Worm (Caenorhabditis elegans): ENCODE results near the gene T25D10.1.
A peak's percentile ranks its signal among the peaks of the same experiment; 100 is the strongest.

Gene T25D10.1

DNA sequence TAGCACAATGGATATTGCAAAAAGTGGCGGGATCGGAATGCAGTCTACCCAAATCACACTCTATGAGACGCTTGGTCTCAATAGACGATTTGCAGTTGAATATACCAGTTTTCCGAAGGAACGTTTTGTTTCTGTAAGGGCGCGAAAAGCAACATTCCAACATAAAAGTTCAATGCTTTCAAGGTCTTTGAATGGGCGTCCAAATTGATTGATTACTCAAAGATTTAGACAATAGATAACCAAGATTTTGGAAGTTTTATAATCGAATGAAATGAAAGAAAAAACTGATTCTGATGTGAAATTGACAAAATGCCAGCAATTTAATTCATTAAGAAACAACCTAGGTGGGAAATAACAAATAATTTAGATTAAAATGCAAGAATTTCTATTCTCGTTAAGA, 16.0 kb downstream of the T25D10.1 start:
- TF ChIP-seq lin-13 (GFP tag; optimal IDR thresholded peaks at IDR 0.05) = no peak
- TF ChIP-seq ceh-8 (GFP tag; optimal IDR thresholded peaks at IDR 0.05) = no peak
- no peak for TF ChIP-seq ztf-11 (tag; optimal IDR thresholded peaks at IDR 0.05)
- TF ChIP-seq jun-1 (tag; optimal IDR thresholded peaks at IDR 0.05) = no peak
- no peak for TF ChIP-seq ceh-82 (tag; optimal IDR thresholded peaks at IDR 0.05)
- TF ChIP-seq fkh-8 (tag; optimal IDR thresholded peaks at IDR 0.05) = no peak
- TF ChIP-seq rnt-1 (tag; optimal IDR thresholded peaks at IDR 0.05) = no peak

- TF ChIP-seq fkh-10 (GFP tag; optimal IDR thresholded peaks at IDR 0.05) = no peak
Measured at ce11 chrII:6422812-6423211, 19.6 kb downstream of the T25D10.1 start, which contains the start of gene K03H9.3. Gene K03H9.3 (plus strand): TSS chrII:6423112.

- TF ChIP-seq nhr-47 (tag; optimal IDR thresholded peaks at IDR 0.05) = no peak
Measured at ce11 chrII:6425993-6426392, 22.8 kb downstream of the T25D10.1 start, which contains the start of gene col-75. Gene col-75 (plus strand): TSS chrII:6426293.

ce11 chrII:6436845-6437244, 33.6 kb downstream of the T25D10.1 start:
- TF ChIP-seq F16B12.6 (tag; optimal IDR thresholded peaks at IDR 0.05) = no peak
- peak in 1 of 2 experiments; percentile 0 for TF ChIP-seq ztf-11 (tag; optimal IDR thresholded peaks at IDR 0.05)

DNA sequence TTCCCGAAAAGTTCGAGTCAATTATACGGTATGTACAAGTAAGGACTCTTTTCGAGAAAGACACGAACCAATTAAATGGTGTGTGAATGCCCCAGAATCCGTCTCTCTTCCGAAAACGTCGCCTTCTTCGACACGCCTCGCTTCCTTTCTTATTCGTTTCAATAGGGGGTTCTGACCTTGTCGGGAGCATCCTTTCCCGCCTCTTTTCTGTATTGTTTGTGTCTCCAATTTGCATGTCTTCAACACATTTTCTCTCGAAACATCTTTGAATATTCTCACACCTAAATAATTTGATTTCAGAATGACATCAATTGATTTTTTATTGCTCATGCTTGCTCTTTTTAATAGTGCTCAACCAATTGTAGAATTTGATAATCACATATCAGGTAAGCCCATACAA, 37.9 kb downstream of the T25D10.1 start, which contains the start of gene cutl-16:
Gene cutl-16 (plus strand): TSS at position 301 of the 400 bp plus-strand sequence.
- TF ChIP-seq lin-35 (GFP tag; optimal IDR thresholded peaks at IDR 0.05) = no peak
- TF ChIP-seq ceh-82 (tag; optimal IDR thresholded peaks at IDR 0.05) = no peak
- TF ChIP-seq unc-62 (GFP tag; optimal IDR thresholded peaks at IDR 0.05) = no peak
- no peak for TF ChIP-seq lin-13 (GFP tag; optimal IDR thresholded peaks at IDR 0.05)
- no peak for TF ChIP-seq unc-30 (tag; optimal IDR thresholded peaks at IDR 0.05)
- TF ChIP-seq unc-98 (GFP tag; IDR thresholded peaks at IDR 0.05) = no peak
- no peak for TF ChIP-seq hlh-17 (GFP tag; optimal IDR thresholded peaks at IDR 0.05; ENCODE audit: borderline replicate concordance)
- TF ChIP-seq nhr-84 (tag; optimal IDR thresholded peaks at IDR 0.05) = no peak
- no peak for TF ChIP-seq F16B12.6 (tag; optimal IDR thresholded peaks at IDR 0.05)
- TF ChIP-seq ceh-88 (GFP tag; IDR thresholded peaks at IDR 0.05) = no peak
- TF ChIP-seq ces-1 (GFP tag; optimal IDR thresholded peaks at IDR 0.05) = no peak
- no peak for TF ChIP-seq nhr-237 (tag; optimal IDR thresholded peaks at IDR 0.05)
- no peak for TF ChIP-seq unc-130 (tag; optimal IDR thresholded peaks at IDR 0.05)

- TF ChIP-seq isw-1 (GFP tag; IDR thresholded peaks at IDR 0.05) (no peak), dpl-1 (GFP tag; optimal IDR thresholded peaks at IDR 0.05) (no peak), jun-1 (tag; optimal IDR thresholded peaks at IDR 0.05) (no peak)
Measured at ce11 chrII:6443710-6444109, 40.5 kb downstream of the T25D10.1 start, which contains the start of gene K06A1.2. Gene K06A1.2 (plus strand): TSS chrII:6444010.

- peak in 2 of 6 experiments; percentile 43 to 75 for TF ChIP-seq elt-3 (tag; optimal IDR thresholded peaks at IDR 0.05)
- peak; percentile 3 for TF ChIP-seq tbx-2 (tag; optimal IDR thresholded peaks at IDR 0.05)
- peak; percentile 54 for TF ChIP-seq blmp-1 (tag; optimal IDR thresholded peaks at IDR 0.05)
- TF ChIP-seq hpl-2 (GFP tag; optimal IDR thresholded peaks at IDR 0.05) = no peak
- peak; percentile 7 for TF ChIP-seq snu-23 (GFP tag; optimal IDR thresholded peaks at IDR 0.05)
- TF ChIP-seq aly-2 (tag; optimal IDR thresholded peaks at IDR 0.05) = no peak
- TF ChIP-seq mdl-1 (tag; optimal IDR thresholded peaks at IDR 0.05) = peak in 1 of 2 experiments; percentile 58
- peak in 1 of 2 experiments; percentile 33 for TF ChIP-seq lin-35 (GFP tag; optimal IDR thresholded peaks at IDR 0.05)
- TF ChIP-seq tlp-1 (tag; optimal IDR thresholded peaks at IDR 0.05) = no peak
- no peak for TF ChIP-seq ets-5 (GFP tag; IDR thresholded peaks at IDR 0.05)
- peak; percentile 38 for TF ChIP-seq lin-14 (GFP tag; optimal IDR thresholded peaks at IDR 0.05)
- no peak for TF ChIP-seq ztf-11 (tag; optimal IDR thresholded peaks at IDR 0.05)
- TF ChIP-seq nhr-19 (GFP tag; conservative IDR thresholded peaks at IDR 0.05) = 0 out of 2 replicates have a peak, but pooled peaks have one; percentile 7
- 0 out of 2 replicates have a peak, but pooled peaks have one; percentile 6 for TF ChIP-seq grh-1 (GFP tag; IDR thresholded peaks at IDR 0.05)
- peak; percentile 1 for TF ChIP-seq nhr-71 (tag; optimal IDR thresholded peaks at IDR 0.05)
- TF ChIP-seq lsy-2 (tag; optimal IDR thresholded peaks at IDR 0.05) = peak in 1 of 2 experiments; percentile 2
- TF ChIP-seq nhr-20 (tag; optimal IDR thresholded peaks at IDR 0.05) = peak; percentile 28
Measured at ce11 chrII:6448189-6448588, 45.0 kb downstream of the T25D10.1 start.

Measured in whole organism, L1 larva.